Fruit fly (Drosophila melanogaster) whole organism, embryonic: ENCODE data around the gene Argl.

Source experiments
- BtbVII ChIP-seq: fragments of 200-800 bp; sonication (Bioruptor generic); optimal IDR thresholded peaks from 3 replicates; lab custom pipeline; 2017; ENCODE audit warnings: missing biosample characterization, mild to moderate bottlenecking, missing genetic modification characterization
- CG10267 ChIP-seq: fragments of 200-800 bp; sonication (Bioruptor generic); optimal IDR thresholded peaks from 2 replicates; lab custom pipeline; 2018; ENCODE audit warnings: missing biosample characterization, mild to moderate bottlenecking, missing genetic modification characterization, moderate library complexity
- CG10366 ChIP-seq: fragments of 200-800 bp; sonication (Bioruptor generic); IDR thresholded peaks from 2 replicates; pipeline ENCODE4 v1.3.6; 2022; ENCODE audit warnings: missing biosample characterization, missing genetic modification characterization
- CG12236 ChIP-seq: fragments of 200-800 bp; sonication (Bioruptor generic); optimal IDR thresholded peaks from 2 replicates; lab custom pipeline; 2016; ENCODE audit warnings: missing biosample characterization, missing genetic modification characterization
- CG12744 ChIP-seq: fragments of 200-800 bp; sonication (Bioruptor generic); optimal IDR thresholded peaks from 2 replicates; lab custom pipeline; 2016; ENCODE audit warnings: missing biosample characterization, missing genetic modification characterization
- CG12942 ChIP-seq: fragments of 200-800 bp; sonication (Bioruptor generic); optimal IDR thresholded peaks from 3 replicates; lab custom pipeline; 2016; ENCODE audit warnings: missing biosample characterization, missing genetic modification characterization
- CG15514 ChIP-seq: fragments of 200-800 bp; sonication (Bioruptor generic); optimal IDR thresholded peaks from 3 replicates; lab custom pipeline; 2017; ENCODE audit warnings: missing biosample characterization, missing genetic modification characterization, mild to moderate bottlenecking, moderate library complexity, missing genetic modification reagents
- CG16813 ChIP-seq: fragments of 200-800 bp; sonication (Bioruptor generic); IDR thresholded peaks from 3 replicates; pipeline ENCODE4 v1.3.6; 2022; ENCODE audit warnings: missing biosample characterization, missing genetic modification characterization; ENCODE audit not compliant: partially characterized antibody
- CG16863 ChIP-seq: fragments of 200-800 bp; sonication (Bioruptor generic); optimal IDR thresholded peaks from 3 replicates; lab custom pipeline; 2016; ENCODE audit warnings: missing biosample characterization, missing genetic modification characterization
- CG17328 ChIP-seq: fragments of 200-800 bp; sonication (Bioruptor generic); IDR thresholded peaks from 2 replicates; pipeline ENCODE4 v1.3.6; 2022; ENCODE audit warnings: missing biosample characterization, missing genetic modification characterization
- CG32767 ChIP-seq: fragments of 200-800 bp; sonication (Bioruptor generic); IDR thresholded peaks from 2 replicates; pipeline ENCODE4 v1.3.6; 2022; ENCODE audit warnings: missing biosample characterization, missing genetic modification characterization
- CG3407 ChIP-seq: fragments of 200-800 bp; sonication (Bioruptor generic); optimal IDR thresholded peaks from 2 replicates; lab custom pipeline; 2018; ENCODE audit warnings: missing biosample characterization, mild to moderate bottlenecking, missing genetic modification characterization
- CG4328 ChIP-seq: fragments of 200-800 bp; sonication (Bioruptor generic); optimal IDR thresholded peaks from 3 replicates; lab custom pipeline; 2017; ENCODE audit warnings: missing biosample characterization, missing genetic modification reagents, missing genetic modification characterization
- CG5953 ChIP-seq: fragments of 200-800 bp; sonication (Bioruptor generic); IDR thresholded peaks from 2 replicates; pipeline ENCODE4 v1.3.6; 2022; ENCODE audit warnings: missing biosample characterization, missing genetic modification characterization
- CG6175 ChIP-seq: fragments of 200-800 bp; sonication (Bioruptor generic); IDR thresholded peaks from 3 replicates; pipeline ENCODE4 v1.3.6; 2022; ENCODE audit warnings: missing biosample characterization, missing genetic modification characterization
- CG6765 ChIP-seq: fragments of 200-800 bp; sonication (Bioruptor generic); optimal IDR thresholded peaks from 3 replicates; lab custom pipeline; 2017; ENCODE audit warnings: missing biosample characterization, mild to moderate bottlenecking, missing genetic modification characterization
- CG7271 ChIP-seq: fragments of 200-800 bp; sonication (Bioruptor generic); optimal IDR thresholded peaks from 2 replicates; lab custom pipeline; 2018; ENCODE audit warnings: missing biosample characterization, mild to moderate bottlenecking, missing genetic modification characterization, moderate library complexity
- CG8281 ChIP-seq: fragments of 200-800 bp; sonication (Bioruptor generic); optimal IDR thresholded peaks from 2 replicates; lab custom pipeline; 2018; ENCODE audit warnings: missing biosample characterization, mild to moderate bottlenecking, missing genetic modification characterization, moderate library complexity
- CG8388 ChIP-seq: fragments of 200-800 bp; sonication (Bioruptor generic); optimal IDR thresholded peaks from 2 replicates; lab custom pipeline; 2019; ENCODE audit warnings: missing biosample characterization, mild to moderate bottlenecking, missing genetic modification characterization, moderate library complexity
- CG8944 ChIP-seq: fragments of 200-800 bp; sonication (Bioruptor generic); optimal IDR thresholded peaks from 3 replicates; lab custom pipeline; 2016; ENCODE audit warnings: missing biosample characterization, missing genetic modification characterization
- CkIIα-i1 ChIP-seq: fragments of 200-800 bp; sonication (Bioruptor generic); IDR thresholded peaks from 2 replicates; pipeline ENCODE4 v1.3.6; 2022; ENCODE audit warnings: missing biosample characterization, missing genetic modification characterization
- CrebB ChIP-seq: fragments of 200-800 bp; sonication (Bioruptor generic); optimal IDR thresholded peaks from 3 replicates; lab custom pipeline; 2018; ENCODE audit warnings: missing biosample characterization, mild to moderate bottlenecking, missing genetic modification characterization
- Deaf1 ChIP-seq: fragments of 200-800 bp; optimal IDR thresholded peaks from 3 replicates; lab custom pipeline; 2019; ENCODE audit warnings: missing biosample characterization, mild to moderate bottlenecking, missing genetic modification characterization, moderate library complexity
- Drgx ChIP-seq: fragments of 200-800 bp; sonication (Bioruptor generic); IDR thresholded peaks from 2 replicates; pipeline ENCODE4 v1.3.6; 2022; ENCODE audit warnings: missing biosample characterization, missing genetic modification characterization
- Hmr ChIP-seq: fragments of 200-800 bp; sonication (Bioruptor generic); optimal IDR thresholded peaks from 3 replicates; lab custom pipeline; 2017; ENCODE audit warnings: mild to moderate bottlenecking, missing biosample characterization, missing genetic modification reagents, missing genetic modification characterization
- Hmx ChIP-seq: fragments of 200-800 bp; sonication (Bioruptor generic); optimal IDR thresholded peaks from 2 replicates; lab custom pipeline; 2016; ENCODE audit warnings: missing biosample characterization, missing genetic modification characterization
- Hr39 ChIP-seq: fragments of >200 bp; optimal IDR thresholded peaks from 2 replicates; lab custom pipeline; 2017
- Mes4 ChIP-seq: fragments of 200-800 bp; sonication (Bioruptor generic); optimal IDR thresholded peaks from 2 replicates; lab custom pipeline; 2016; ENCODE audit warnings: missing biosample characterization, missing genetic modification characterization
- NC2β ChIP-seq: fragments of 200-800 bp; sonication (Bioruptor generic); optimal IDR thresholded peaks from 2 replicates; lab custom pipeline; 2016; ENCODE audit warnings: missing biosample characterization, missing genetic modification characterization
- Pdp1 ChIP-seq, 2 experiments: fragments of 200-800 bp; sonication (Bioruptor generic); optimal IDR thresholded peaks; 3 replicates each; lab custom pipeline; 2016; ENCODE audit warnings: missing biosample characterization in 2 of 2, missing genetic modification characterization in 2 of 2, mild to moderate bottlenecking in 1 of 2, moderate library complexity in 1 of 2
- Ravus ChIP-seq: fragments of 200-800 bp; sonication (Bioruptor generic); IDR thresholded peaks from 2 replicates; pipeline ENCODE4 v1.3.6; 2022; ENCODE audit warnings: missing biosample characterization, missing genetic modification characterization
- Rfx ChIP-seq: fragments of 200-800 bp; sonication (Bioruptor generic); IDR thresholded peaks from 2 replicates; pipeline ENCODE4 v1.3.6; 2022; ENCODE audit warnings: missing biosample characterization, missing genetic modification characterization
- Sry-δ ChIP-seq: fragments of 200-800 bp; sonication (Bioruptor generic); optimal IDR thresholded peaks from 2 replicates; lab custom pipeline; 2016; ENCODE audit warnings: missing biosample characterization, missing genetic modification characterization
- aop ChIP-seq: fragments of 200-800 bp; sonication (Bioruptor generic); IDR thresholded peaks from 2 replicates; pipeline ENCODE4 v1.3.6; 2022; ENCODE audit warnings: missing biosample characterization, missing genetic modification characterization
- br ChIP-seq: fragments of >200 bp; optimal IDR thresholded peaks from 2 replicates; lab custom pipeline; 2017
- cad ChIP-seq: fragments of >200 bp; optimal IDR thresholded peaks from 2 replicates; lab custom pipeline; 2017; ENCODE audit warnings: missing biosample characterization, missing genetic modification characterization
- dati ChIP-seq: fragments of 200-800 bp; sonication (Bioruptor generic); IDR thresholded peaks from 2 replicates; pipeline ENCODE4 v1.3.6; 2022; ENCODE audit warnings: missing biosample characterization, missing genetic modification characterization
- ftz-f1 ChIP-seq: fragments of 200-800 bp; sonication (Bioruptor generic); optimal IDR thresholded peaks from 2 replicates; lab custom pipeline; 2016; ENCODE audit warnings: missing biosample characterization, missing genetic modification characterization
- jing ChIP-seq: fragments of 200-800 bp; sonication (Bioruptor generic); optimal IDR thresholded peaks from 2 replicates; lab custom pipeline; 2018; ENCODE audit warnings: missing biosample characterization, mild to moderate bottlenecking, missing genetic modification characterization
- lola ChIP-seq, 3 experiments: fragments of >200 bp in 2 of 3; fragments of 200-800 bp in 1 of 3; sonication (Bioruptor generic) in 1 of 3; optimal IDR thresholded peaks; 2 replicates each; lab custom pipeline; 2017 to 2019; ENCODE audit warnings: missing biosample characterization in 3 of 3, missing genetic modification characterization in 3 of 3, mild to moderate bottlenecking in 1 of 3, moderate library complexity in 1 of 3
- pfk ChIP-seq: fragments of 200-800 bp; sonication (Bioruptor generic); optimal IDR thresholded peaks from 2 replicates; lab custom pipeline; 2018; ENCODE audit warnings: missing biosample characterization, mild to moderate bottlenecking, missing genetic modification characterization, moderate library complexity
- sc ChIP-seq, 3 experiments: fragments of >200 bp in 2 of 3; fragments of 200-800 bp in 1 of 3; sonication (Bioruptor generic) in 1 of 3; optimal IDR thresholded peaks; 2 replicates in 2 of 3; 3 replicates in 1 of 3; lab custom pipeline; 2017; ENCODE audit warnings: mild to moderate bottlenecking in 1 of 3, missing biosample characterization in 1 of 3, missing genetic modification characterization in 1 of 3, missing genetic modification reagents in 1 of 3
- sens ChIP-seq: fragments of 200-800 bp; sonication (Bioruptor generic); peaks from one replicate; lab custom pipeline; 2016; ENCODE audit warnings: missing biosample characterization, missing genetic modification characterization
- sens-2 ChIP-seq: fragments of 200-800 bp; sonication (Bioruptor generic); IDR thresholded peaks from 2 replicates; pipeline ENCODE4 v1.3.6; 2022; ENCODE audit warnings: missing biosample characterization, missing genetic modification characterization
- stwl ChIP-seq: fragments of 200-800 bp; sonication (Bioruptor generic); optimal IDR thresholded peaks from 3 replicates; lab custom pipeline; 2018; ENCODE audit warnings: missing biosample characterization, mild to moderate bottlenecking, missing genetic modification characterization, moderate library complexity
- trem ChIP-seq: fragments of 200-800 bp; optimal IDR thresholded peaks from 3 replicates; lab custom pipeline; 2019; ENCODE audit warnings: missing biosample characterization, mild to moderate bottlenecking, missing genetic modification characterization, moderate library complexity
- unpg ChIP-seq: fragments of 200-800 bp; sonication (Bioruptor generic); optimal IDR thresholded peaks from 3 replicates; lab custom pipeline; 2018; ENCODE audit warnings: missing biosample characterization, mild to moderate bottlenecking, missing genetic modification characterization, moderate library complexity
- vfl ChIP-seq: fragments of 200-800 bp; sonication (Bioruptor generic); optimal IDR thresholded peaks from 2 replicates; lab custom pipeline; 2016; ENCODE audit warnings: missing biosample characterization, missing genetic modification characterization
- wek ChIP-seq: fragments of 200-800 bp; sonication (Bioruptor generic); optimal IDR thresholded peaks from 3 replicates; lab custom pipeline; 2018; ENCODE audit warnings: missing biosample characterization, mild to moderate bottlenecking, missing genetic modification characterization, moderate library complexity
- yki ChIP-seq: fragments of >200 bp; optimal IDR thresholded peaks from 3 replicates; lab custom pipeline; 2018
- zen ChIP-seq: fragments of 200-800 bp; sonication (Bioruptor generic); optimal IDR thresholded peaks from 3 replicates; lab custom pipeline; 2018; ENCODE audit warnings: missing biosample characterization, mild to moderate bottlenecking, missing genetic modification characterization, moderate library complexity
- zfh1 ChIP-seq: fragments of 200-800 bp; sonication (Bioruptor generic); IDR thresholded peaks from 3 replicates; pipeline ENCODE4 v1.3.6; 2022; ENCODE audit warnings: missing biosample characterization, missing genetic modification characterization

Argl gene

DNA sequence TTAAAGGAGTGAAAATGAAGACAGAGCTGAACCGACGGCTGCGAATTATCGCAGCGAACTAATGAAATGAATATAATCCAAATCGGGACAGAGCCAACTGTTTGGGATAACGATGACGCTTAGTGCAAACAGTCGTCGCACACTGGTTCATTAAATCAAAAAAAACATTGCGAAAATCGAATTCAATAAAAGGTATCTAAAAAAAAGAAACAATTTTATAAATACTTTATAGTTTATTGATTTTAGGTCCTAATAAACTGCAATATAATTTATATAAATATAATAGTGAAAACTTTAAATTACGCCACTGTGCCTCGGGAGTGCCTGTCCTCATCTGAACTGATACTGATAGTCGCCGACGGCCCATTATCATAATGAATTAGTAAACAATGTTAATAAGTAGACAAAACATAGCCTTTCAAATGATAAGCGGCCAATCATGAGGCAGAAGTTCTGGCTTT is 17.1 kb upstream of the Argl start, which contains the start of gene CG31886 (continued):
- peak; percentile 3 for TF ChIP-seq CG10267 (tag; lab: Kevin White, UChicago)
- peak in 1 of 3 experiments; percentile 17 for TF ChIP-seq lola (GFP tag; optimal IDR thresholded peaks at IDR 0.05; lab: Kevin White, UChicago)
- TF ChIP-seq CG12744 (GFP tag; lab: Kevin White, UChicago) = no peak
- no peak for TF ChIP-seq CkIIα-i1
- TF ChIP-seq aop = no peak
- TF ChIP-seq yki = no peak
- TF ChIP-seq CG16813 (GFP tag; lab: Robert Waterston, UW) = no peak
- no peak for TF ChIP-seq CG5953 (GFP tag; lab: Robert Waterston, UW)
- TF ChIP-seq CG6175 (GFP tag; lab: Robert Waterston, UW) = no peak
- TF ChIP-seq CG15514 (GFP tag; lab: Kevin White, UChicago) = peak; percentile 14
- no peak for TF ChIP-seq jing (GFP tag; lab: Kevin White, UChicago)
- peak; percentile 61 for TF ChIP-seq CG8388 (GFP tag; lab: Kevin White, UChicago)
- TF ChIP-seq pfk (GFP tag; lab: Kevin White, UChicago) = no peak
- TF ChIP-seq CG6765 (GFP tag; lab: Kevin White, UChicago) = no peak
- no peak for TF ChIP-seq br (lab: Kevin White, UChicago)
- peak; percentile 13 for TF ChIP-seq Hmr (GFP tag; lab: Kevin White, UChicago)
- no peak for TF ChIP-seq stwl (tag; lab: Kevin White, UChicago)
- TF ChIP-seq CG8281 (tag; lab: Kevin White, UChicago) = no peak
- TF ChIP-seq Pdp1 (GFP tag; optimal IDR thresholded peaks at IDR 0.05; lab: Kevin White, UChicago) = no peak
- no peak for TF ChIP-seq CG7271 (tag; lab: Kevin White, UChicago)
- no peak for TF ChIP-seq Hmx
- TF ChIP-seq dati (GFP tag; lab: Robert Waterston, UW) = 0 out of 2 replicates have a peak, but pooled peaks have one; percentile 4
- no peak; the same call in 1 of the 2 replicates for TF ChIP-seq Rfx (GFP tag; lab: Robert Waterston, UW)
- no peak for TF ChIP-seq CG12236 (GFP tag; lab: Kevin White, UChicago)
- TF ChIP-seq NC2β (GFP tag; lab: Kevin White, UChicago) = no peak
- no peak for TF ChIP-seq CG8944 (GFP tag; lab: Kevin White, UChicago)
- no peak for TF ChIP-seq CrebB (tag; lab: Kevin White, UChicago)
- TF ChIP-seq sens-2 (GFP tag; lab: Robert Waterston, UW) = no peak
- no peak for TF ChIP-seq wek (GFP tag; lab: Kevin White, UChicago)
- peak; percentile 49; the same call in 1 of the 2 replicates for TF ChIP-seq CG17328
- TF ChIP-seq CG12942 (GFP tag; lab: Kevin White, UChicago) = no peak
- TF ChIP-seq Hr39 = no peak
- TF ChIP-seq zen (tag; lab: Kevin White, UChicago) = peak; percentile 6
- no peak for TF ChIP-seq Ravus (GFP tag; lab: Robert Waterston, UW)
- TF ChIP-seq CG10366 (GFP tag; lab: Robert Waterston, UW) = peak; percentile 34
- no peak for TF ChIP-seq trem
- TF ChIP-seq unpg (GFP tag; lab: Kevin White, UChicago) = no peak
- no peak for TF ChIP-seq sc (optimal IDR thresholded peaks at IDR 0.05; lab: Kevin White, UChicago)
- no peak for TF ChIP-seq sc (GFP tag; optimal IDR thresholded peaks at IDR 0.05; lab: Kevin White, UChicago)
- TF ChIP-seq sens (GFP tag; lab: Kevin White, UChicago) = peak; percentile 78
- no peak for TF ChIP-seq Deaf1 (tag; lab: Kevin White, UChicago)
- TF ChIP-seq ftz-f1 = no peak
- TF ChIP-seq cad (GFP tag; lab: Kevin White, UChicago) = no peak
- TF ChIP-seq BtbVII (GFP tag; lab: Kevin White, UChicago) = peak; percentile 15
- TF ChIP-seq CG4328 (GFP tag; lab: Kevin White, UChicago) = no peak
- 0 out of 2 replicates have a peak, but pooled peaks have one; percentile 51 for TF ChIP-seq CG32767 (GFP tag; lab: Robert Waterston, UW)
- no peak for TF ChIP-seq vfl (GFP tag; lab: Kevin White, UChicago)
- peak; percentile 58; the same call in 2 of the 3 replicates for TF ChIP-seq zfh1 (GFP tag; lab: Robert Waterston, UW)
- no peak for TF ChIP-seq CG16863 (GFP tag; lab: Kevin White, UChicago)
- TF ChIP-seq Drgx (GFP tag; lab: Robert Waterston, UW) = peak; percentile 84
- TF ChIP-seq Sry-δ (GFP tag; lab: Kevin White, UChicago) = no peak
- TF ChIP-seq Mes4 (GFP tag; lab: Kevin White, UChicago) = no peak
- TF ChIP-seq CG3407 = no peak
